Fruit fly (Drosophila melanogaster) Kc167 (cell line): ENCODE data around the gene Mpcp2.

Source experiments
- Myc ChIP-seq: fragments of >200 bp; optimal IDR thresholded peaks from 2 replicates; lab custom pipeline; 2017; ENCODE audit warnings: missing external identifiers
- Sin3A ChIP-seq: fragments of >200 bp; optimal IDR thresholded peaks from 2 replicates; lab custom pipeline; 2018; ENCODE audit warnings: missing external identifiers
- h ChIP-seq: fragments of >200 bp; optimal IDR thresholded peaks from 3 replicates; lab custom pipeline; 2018; ENCODE audit warnings: missing external identifiers
- insv ChIP-seq: fragments of >200 bp; optimal IDR thresholded peaks from 3 replicates; lab custom pipeline; 2018; ENCODE audit warnings: missing external identifiers
- ttk ChIP-seq: sonication (Bioruptor generic); optimal IDR thresholded peaks from 2 replicates; lab custom pipeline; 2017; ENCODE audit warnings: missing external identifiers

DNA sequence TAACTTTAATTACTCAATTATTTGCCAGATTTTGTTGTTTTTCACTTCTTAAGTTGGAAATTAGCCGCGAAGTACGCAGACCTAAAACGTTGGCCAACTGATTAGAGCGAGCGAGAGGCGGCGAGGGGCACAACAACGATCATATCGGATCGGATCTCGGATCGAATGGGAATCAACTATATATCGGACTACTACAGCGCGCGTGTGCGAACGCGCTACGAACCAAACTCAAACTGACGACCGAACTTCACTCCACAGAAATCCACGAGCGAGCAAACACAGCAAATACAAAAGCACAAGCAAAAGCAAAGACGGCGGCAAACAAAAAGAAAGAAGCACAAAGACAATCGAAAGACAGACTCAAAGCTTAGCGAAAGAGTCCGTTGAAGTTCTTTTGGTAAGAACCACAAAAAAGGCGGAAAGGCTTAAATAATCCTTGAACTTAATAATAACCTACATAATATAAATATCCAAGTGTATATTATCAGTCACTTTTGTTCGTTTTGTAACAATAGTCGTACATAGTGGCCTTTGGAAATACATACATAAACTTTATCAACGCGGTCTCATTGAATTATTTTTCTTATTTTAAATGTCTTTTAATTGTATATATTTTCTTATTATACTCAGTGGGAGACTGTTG, 1.3 kb upstream of the Mpcp2 start, which contains the start of the genes bbg and CG43246:
- no peak for TF ChIP-seq Sin3A (lab: Kevin White, UChicago)
- TF ChIP-seq h (lab: Kevin White, UChicago): no peak
- TF ChIP-seq ttk (lab: Kevin White, UChicago): no peak
- no peak for TF ChIP-seq insv (lab: Kevin White, UChicago)
- no peak for TF ChIP-seq Myc (lab: Kevin White, UChicago)
